Worm (Caenorhabditis elegans) whole organism, early embryonic: Measurements from ENCODE around the gene srbc-61.
"Not testable (repeated sequence)": the region's sequence is repeated elsewhere in the genome, so short reads cannot be mapped to it uniquely, and the experiment has no call there.

Experiments
- B0310.2 ChIP-seq: sonication (generic microtip); optimal IDR thresholded peaks from 2 replicates; lab custom pipeline; 2016; ENCODE audit warnings: mild to moderate bottlenecking, missing genetic modification characterization, missing compliant biosample characterization
- aly-1 ChIP-seq: sonication (generic microtip); optimal IDR thresholded peaks from 2 replicates; lab custom pipeline; 2016; ENCODE audit warnings: missing genetic modification characterization, missing compliant biosample characterization
- ama-1 ChIP-seq: fragments of 150-350 bp; optimal IDR thresholded peaks from 2 replicates; lab custom pipeline; 2014
- ets-7 ChIP-seq: sonication (generic microtip); optimal IDR thresholded peaks from 2 replicates; lab custom pipeline; 2016; ENCODE audit warnings: missing genotype, missing genetic modification characterization, missing compliant biosample characterization
- flt-1 ChIP-seq: fragments of 200-800 bp; sonication (Bioruptor generic); IDR thresholded peaks from 2 replicates; pipeline ENCODE4 v1.3.6; 2022; ENCODE audit warnings: missing genetic modification characterization, missing compliant biosample characterization
- hmg-4 ChIP-seq: fragments of 200-800 bp; sonication (Bioruptor generic); optimal IDR thresholded peaks from 2 replicates; lab custom pipeline; 2018; ENCODE audit warnings: mild to moderate bottlenecking, missing genetic modification characterization, missing compliant biosample characterization
- sea-1 ChIP-seq: fragments of 200-800 bp; sonication (Bioruptor generic); conservative IDR thresholded peaks from 2 replicates; pipeline ENCODE4 v1.3.6; 2022; ENCODE audit warnings: missing genetic modification characterization, missing compliant biosample characterization
- tbx-11 ChIP-seq: fragments of 200-800 bp; sonication (Bioruptor generic); IDR thresholded peaks from 2 replicates; pipeline ENCODE4 v1.3.6; 2022; ENCODE audit warnings: missing genetic modification characterization, missing compliant biosample characterization
- tra-4 ChIP-seq: sonication (generic microtip); optimal IDR thresholded peaks from 2 replicates; lab custom pipeline; 2017; ENCODE audit warnings: missing genetic modification characterization, missing compliant biosample characterization

ce11 chrV:17464278-17464677, 12.3 kb upstream of the srbc-61 start, which contains the start of gene F20E11.7:
- TF ChIP-seq ets-7 (tag; lab: Kevin White, UChicago); sea-1; flt-1 (GFP tag; lab: Robert Waterston, UW); hmg-4 (GFP tag; lab: Kevin White, UChicago); B0310.2 (tag; lab: Kevin White, UChicago); ama-1 (lab: Kevin White, UChicago); tra-4 (tag; lab: Kevin White, UChicago); aly-1 (tag; lab: Kevin White, UChicago); tbx-11 (GFP tag; lab: Robert Waterston, UW): not testable (repeated sequence)
